Worm (Caenorhabditis elegans) whole organism, young adult: ENCODE data around the gene Y43F8B.3.
"Not testable (repeated sequence)": the region's sequence is repeated elsewhere in the genome, so short reads cannot be mapped to it uniquely, and the experiment has no call there.

Experiments
- B0035.1 ChIP-seq: sonication (generic microtip); optimal IDR thresholded peaks from 2 replicates; lab custom pipeline; 2016; ENCODE audit warnings: missing genetic modification characterization, mild to moderate bottlenecking, missing compliant biosample characterization, missing genotype, missing genetic modification reagents
- B0261.1 ChIP-seq: sonication (generic microtip); optimal IDR thresholded peaks from 2 replicates; lab custom pipeline; 2016; ENCODE audit warnings: mild to moderate bottlenecking, missing genetic modification characterization, moderate library complexity, missing compliant biosample characterization
- C06A6.2 ChIP-seq: fragments of 200-800 bp; sonication (Bioruptor generic); conservative IDR thresholded peaks from 2 replicates; pipeline ENCODE4 v1.3.6; 2022; ENCODE audit warnings: missing genetic modification characterization, missing compliant biosample characterization
- F22D6.2 ChIP-seq: sonication (generic microtip); optimal IDR thresholded peaks from 2 replicates; lab custom pipeline; 2016; ENCODE audit warnings: mild to moderate bottlenecking, missing genetic modification characterization, missing compliant biosample characterization
- F33H1.4 ChIP-seq: fragments of 200-800 bp; sonication (Bioruptor generic); IDR thresholded peaks from 2 replicates; pipeline ENCODE4 v1.3.6; 2022; ENCODE audit warnings: missing genetic modification reagents, missing genetic modification characterization, missing compliant biosample characterization
- F39B2.1 ChIP-seq: fragments of 200-800 bp; sonication (Bioruptor generic); IDR thresholded peaks from 2 replicates; pipeline ENCODE4 v1.3.6; 2022; ENCODE audit warnings: missing genetic modification reagents, missing genetic modification characterization, missing compliant biosample characterization
- F49E8.2 ChIP-seq: sonication (generic microtip); optimal IDR thresholded peaks from 3 replicates; lab custom pipeline; 2017; ENCODE audit warnings: missing genetic modification characterization, mild to moderate bottlenecking, missing compliant biosample characterization, antibody characterized with exemption, moderate library complexity; ENCODE audit not compliant: insufficient read depth
- F55B11.4 ChIP-seq: sonication (generic microtip); optimal IDR thresholded peaks from 2 replicates; lab custom pipeline; 2016; ENCODE audit warnings: missing compliant biosample characterization, missing genetic modification characterization, borderline replicate concordance; ENCODE audit not compliant: insufficient read depth
- K12H6.12 ChIP-seq: fragments of 200-800 bp; sonication (Bioruptor generic); optimal IDR thresholded peaks from 2 replicates; lab custom pipeline; 2018; ENCODE audit warnings: mild to moderate bottlenecking, missing genetic modification characterization, missing compliant biosample characterization
- T26A5.8 ChIP-seq: sonication (generic microtip); optimal IDR thresholded peaks from 2 replicates; lab custom pipeline; 2016; ENCODE audit warnings: missing genetic modification characterization, missing compliant biosample characterization
- Y53F4B.3 ChIP-seq: fragments of 200-800 bp; sonication (Bioruptor generic); IDR thresholded peaks from 2 replicates; pipeline ENCODE4 v1.3.6; 2022; ENCODE audit warnings: missing genetic modification reagents, missing genetic modification characterization, missing compliant biosample characterization
- Y53G8AR.9 ChIP-seq: fragments of 200-800 bp; sonication (Bioruptor generic); conservative IDR thresholded peaks from 2 replicates; pipeline ENCODE4 v1.3.6; 2022; ENCODE audit warnings: missing genetic modification reagents, missing genetic modification characterization, missing compliant biosample characterization
- atf-7 ChIP-seq: sonication (generic microtip); optimal IDR thresholded peaks from 2 replicates; lab custom pipeline; 2017; ENCODE audit warnings: mild to moderate bottlenecking, missing genetic modification characterization, missing compliant biosample characterization
- cebp-1 ChIP-seq, 2 experiments: fragments of 200-800 bp in 1 of 2; sonication (Bioruptor generic) in 1 of 2; sonication (generic microtip) in 1 of 2; IDR thresholded peaks in 1 of 2; optimal IDR thresholded peaks in 1 of 2; 2 replicates each; pipeline versions ENCODE4 v1.3.6 to Lab custom; 2017 to 2022; ENCODE audit warnings: missing compliant biosample characterization in 2 of 2, missing genetic modification characterization in 2 of 2, mild to moderate bottlenecking in 1 of 2, missing genetic modification reagents in 1 of 2, moderate library complexity in 1 of 2
- ceh-91 ChIP-seq: fragments of 200-800 bp; sonication (Bioruptor generic); IDR thresholded peaks from 2 replicates; pipeline ENCODE4 v1.3.6; 2022; ENCODE audit warnings: missing genetic modification reagents, missing genetic modification characterization, missing compliant biosample characterization
- dox-1 ChIP-seq: fragments of 200-800 bp; sonication (Bioruptor generic); IDR thresholded peaks from 2 replicates; pipeline ENCODE4 v1.3.6; 2022; ENCODE audit warnings: missing genetic modification reagents, missing genetic modification characterization, missing compliant biosample characterization
- efl-1 ChIP-seq: fragments of 150-350 bp; optimal IDR thresholded peaks from 2 replicates; lab custom pipeline; 2014; ENCODE audit warnings: missing biosample characterization, missing genetic modification reagents, missing genetic modification characterization
- him-1 ChIP-seq: sonication (generic microtip); optimal IDR thresholded peaks from 2 replicates; lab custom pipeline; 2016; ENCODE audit warnings: missing genotype, missing genetic modification reagents, missing genetic modification characterization, missing compliant biosample characterization
- hlh-12 ChIP-seq: sonication (generic microtip); optimal IDR thresholded peaks from 2 replicates; lab custom pipeline; 2016; ENCODE audit warnings: missing genetic modification characterization, missing compliant biosample characterization
- hlh-26 ChIP-seq: fragments of 200-800 bp; sonication (Bioruptor generic); conservative IDR thresholded peaks from 2 replicates; pipeline ENCODE4 v1.3.6; 2022; ENCODE audit warnings: missing genetic modification reagents, missing genetic modification characterization, missing compliant biosample characterization
- hmg-1.2 ChIP-seq: fragments of 200-800 bp; sonication (Bioruptor generic); IDR thresholded peaks from 2 replicates; pipeline ENCODE4 v1.3.6; 2022; ENCODE audit warnings: missing genetic modification reagents, missing genetic modification characterization, missing compliant biosample characterization
- hrde-1 ChIP-seq: sonication (generic microtip); optimal IDR thresholded peaks from 2 replicates; lab custom pipeline; 2016; ENCODE audit warnings: missing genetic modification characterization, mild to moderate bottlenecking, missing compliant biosample characterization, moderate library complexity, missing genotype, missing genetic modification reagents, borderline replicate concordance
- lsl-1 ChIP-seq: fragments of 200-800 bp; sonication (Bioruptor generic); optimal IDR thresholded peaks from 2 replicates; lab custom pipeline; 2018; ENCODE audit warnings: mild to moderate bottlenecking, missing genetic modification characterization, moderate library complexity, missing compliant biosample characterization
- madf-3 ChIP-seq: fragments of 200-800 bp; sonication (Bioruptor generic); IDR thresholded peaks from 2 replicates; pipeline ENCODE4 v1.3.6; 2022; ENCODE audit warnings: missing genetic modification reagents, missing genetic modification characterization, missing compliant biosample characterization
- madf-8 ChIP-seq: fragments of 200-800 bp; sonication (Bioruptor generic); conservative IDR thresholded peaks from 2 replicates; pipeline ENCODE4 v1.3.6; 2022; ENCODE audit warnings: missing genetic modification reagents, missing genetic modification characterization, missing compliant biosample characterization
- mcd-1 ChIP-seq: fragments of 200-800 bp; sonication (Bioruptor generic); IDR thresholded peaks from 2 replicates; pipeline ENCODE4 v1.3.6; 2022; ENCODE audit warnings: missing genetic modification reagents, missing genetic modification characterization, missing compliant biosample characterization
- nhr-80 ChIP-seq: sonication (generic microtip); optimal IDR thresholded peaks from 2 replicates; lab custom pipeline; 2016; ENCODE audit warnings: missing genetic modification characterization, missing compliant biosample characterization
- nhr-90 ChIP-seq: sonication (generic microtip); optimal IDR thresholded peaks from 2 replicates; lab custom pipeline; 2016; ENCODE audit warnings: missing genotype, mild to moderate bottlenecking, missing genetic modification characterization, missing compliant biosample characterization
- rpc-1 ChIP-seq, 2 experiments: fragments of 150-350 bp in 1 of 2; sonication (generic microtip) in 1 of 2; optimal IDR thresholded peaks; 2 replicates each; lab custom pipeline; 2014 to 2018; ENCODE audit warnings: missing biosample characterization in 1 of 2, missing genetic modification characterization in 1 of 2, missing genetic modification reagents in 1 of 2, missing genotype in 1 of 2
- snpc-3.4 ChIP-seq: sonication (generic microtip); optimal IDR thresholded peaks from 2 replicates; lab custom pipeline; 2017; ENCODE audit warnings: missing genetic modification characterization, mild to moderate bottlenecking, missing compliant biosample characterization, antibody characterized with exemption, moderate library complexity, missing genotype, missing genetic modification reagents
- snpc-4 ChIP-seq, 5 experiments: fragments of 150-350 bp in 1 of 5; sonication (generic microtip) in 4 of 5; optimal IDR thresholded peaks; 2 replicates each; lab custom pipeline; 2014 to 2018; ENCODE audit warnings: missing genetic modification characterization in 5 of 5, missing biosample characterization in 3 of 5, antibody characterized with exemption in 2 of 5, mild to moderate bottlenecking in 2 of 5, missing compliant biosample characterization in 2 of 5, missing genotype in 2 of 5, moderate library complexity in 2 of 5, missing genetic modification reagents in 1 of 5
- unc-130 ChIP-seq: sonication (generic microtip); optimal IDR thresholded peaks from 2 replicates; lab custom pipeline; 2016; ENCODE audit warnings: missing genetic modification reagents, missing genetic modification characterization, missing compliant biosample characterization
- ztf-28 ChIP-seq: fragments of 200-800 bp; sonication (Bioruptor generic); IDR thresholded peaks from 2 replicates; pipeline ENCODE4 v1.3.6; 2022; ENCODE audit warnings: missing genetic modification reagents, missing genetic modification characterization, missing compliant biosample characterization
- ztf-6 ChIP-seq: fragments of 200-800 bp; sonication (Bioruptor generic); IDR thresholded peaks from 2 replicates; pipeline ENCODE4 v1.3.6; 2022; ENCODE audit warnings: missing genetic modification reagents, missing genetic modification characterization, missing compliant biosample characterization

The Y43F8B.3 gene

DNA sequence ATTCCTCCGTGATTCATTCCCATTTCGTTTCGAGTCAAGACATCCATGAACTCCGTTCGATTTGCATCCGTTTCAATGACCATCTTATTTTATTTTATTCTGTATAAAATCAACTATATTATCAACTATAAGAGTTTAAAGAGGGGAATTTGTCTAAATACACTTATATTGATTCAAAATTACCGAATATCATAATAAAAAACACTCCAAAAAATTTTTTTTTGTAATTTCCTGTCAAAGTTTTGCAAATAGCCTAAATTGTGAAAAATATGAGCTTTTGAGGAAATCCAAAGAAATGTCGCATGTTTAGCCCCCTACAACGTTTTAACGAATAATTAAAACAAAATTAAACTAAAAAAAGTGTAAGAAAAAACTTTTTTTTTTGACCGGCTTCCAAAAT is 40.9 kb upstream of the Y43F8B.3 start, which contains the start of gene Y43F8B.15:
Y43F8B.15 (minus strand) TSS at position 101 of the 400 bp plus-strand sequence.
- TF ChIP-seq hrde-1 (tag; lab: Kevin White, UChicago) (no peak), hmg-1.2 (GFP tag; lab: Robert Waterston, UW) (no peak), ztf-28 (no peak), ceh-91 (no peak), B0035.1 (tag; lab: Kevin White, UChicago) (no peak), hlh-12 (no peak), F39B2.1 (no peak), dox-1 (GFP tag; lab: Robert Waterston, UW) (no peak), hlh-26 (GFP tag; lab: Robert Waterston, UW) (no peak), madf-8 (GFP tag; lab: Robert Waterston, UW) (no peak), rpc-1 (optimal IDR thresholded peaks at IDR 0.05; lab: Kevin White, UChicago) (no peak), rpc-1 (tag; optimal IDR thresholded peaks at IDR 0.05; lab: Kevin White, UChicago) (no peak), unc-130 (GFP tag; lab: Kevin White, UChicago) (no peak), him-1 (tag; lab: Kevin White, UChicago) (no peak)

DNA sequence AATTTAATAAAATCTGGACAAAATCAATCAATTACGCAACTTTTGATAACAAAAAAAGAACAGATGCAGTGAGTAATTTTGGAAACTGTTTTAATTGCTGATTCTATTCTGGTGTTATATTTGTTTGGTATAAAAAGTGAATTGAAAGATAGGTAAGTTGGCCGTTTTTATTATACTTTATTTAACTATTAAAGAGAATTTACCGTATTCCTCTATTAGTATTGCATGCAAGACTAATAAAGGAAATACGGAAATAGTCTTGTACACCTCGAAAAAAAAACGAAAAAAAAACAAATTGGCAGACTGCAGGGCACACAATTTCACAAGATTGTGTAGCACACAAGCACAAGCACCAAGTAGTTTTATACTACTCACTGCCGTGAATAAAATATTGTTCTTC is 40.3 kb upstream of the Y43F8B.3 start, which contains the start of gene Y43F8B.25:
Y43F8B.25 (plus strand) TSS at position 301 of the 400 bp plus-strand sequence.
- no peak for TF ChIP-seq C06A6.2 (GFP tag; lab: Robert Waterston, UW)
- no peak for TF ChIP-seq Y53G8AR.9 (GFP tag; lab: Robert Waterston, UW)
- no peak for TF ChIP-seq F49E8.2 (tag; lab: Kevin White, UChicago)
- TF ChIP-seq B0261.1 (tag; lab: Kevin White, UChicago) = no peak
- no peak for TF ChIP-seq mcd-1
- TF ChIP-seq lsl-1 (GFP tag; lab: Kevin White, UChicago) = no peak
- no peak for TF ChIP-seq F55B11.4 (tag; lab: Kevin White, UChicago)
- TF ChIP-seq, all 124 proteins: peak for 0

DNA sequence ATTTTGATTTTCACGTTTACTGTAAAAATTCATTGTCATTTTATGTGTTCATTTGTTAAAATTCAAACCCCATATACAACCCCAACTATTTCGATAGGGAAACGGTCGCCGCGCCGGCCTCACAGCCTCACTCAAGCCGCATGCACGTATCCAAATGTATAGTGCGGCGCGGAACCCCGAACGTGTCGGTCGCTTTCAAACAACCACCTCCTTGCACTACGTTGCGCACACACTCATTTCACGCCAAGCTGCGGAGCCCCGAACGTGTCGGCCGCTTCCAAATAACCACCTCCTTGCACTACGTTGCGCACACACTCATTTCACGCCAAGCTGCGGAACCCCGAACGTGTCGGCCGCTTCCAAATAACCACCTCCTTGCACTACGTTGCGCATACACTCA is 36.1 kb upstream of the Y43F8B.3 start:
- not testable (repeated sequence) for TF ChIP-seq snpc-4 (GFP tag; optimal IDR thresholded peaks at IDR 0.05; lab: Kevin White, UChicago)
- peak in 2 of 4 experiments; percentile 57 to 82 for TF ChIP-seq snpc-4 (tag; optimal IDR thresholded peaks at IDR 0.05; lab: Kevin White, UChicago)

DNA sequence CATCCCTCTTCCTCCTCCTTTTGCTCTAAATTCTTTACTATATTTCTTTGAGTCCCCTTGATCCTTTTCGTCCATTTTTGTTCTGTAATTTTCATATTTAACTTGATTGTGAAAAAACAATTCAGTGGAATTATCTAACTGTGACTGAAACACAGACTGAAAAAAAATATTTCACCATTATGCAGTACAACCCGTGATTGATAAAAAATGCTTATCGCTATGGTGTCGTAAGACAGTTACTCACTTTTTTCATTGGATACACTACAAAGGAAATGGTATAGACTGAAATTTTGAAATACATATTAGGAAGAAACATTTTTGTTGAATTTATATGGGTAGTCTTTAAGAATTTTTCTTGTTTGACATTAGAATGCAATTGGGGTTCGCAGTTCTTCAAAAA is 35.3 kb upstream of the Y43F8B.3 start, which contains the start of gene Y43F8B.23:
Y43F8B.23 (minus strand) TSS at position 75 of the 400 bp plus-strand sequence.
- TF ChIP-seq madf-3 (no peak), nhr-90 (tag; lab: Kevin White, UChicago) (no peak), K12H6.12 (tag; lab: Kevin White, UChicago) (no peak), nhr-80 (tag; lab: Kevin White, UChicago) (peak; percentile 77), Y53F4B.3 (GFP tag; lab: Robert Waterston, UW) (no peak), F33H1.4 (GFP tag; lab: Robert Waterston, UW) (no peak), atf-7 (tag; lab: Kevin White, UChicago) (no peak), F22D6.2 (tag; lab: Kevin White, UChicago) (no peak), snpc-3.4 (tag; lab: Kevin White, UChicago) (no peak), T26A5.8 (tag; lab: Kevin White, UChicago) (no peak), efl-1 (GFP tag; lab: Kevin White, UChicago) (no peak), ztf-6 (no peak), cebp-1 (GFP tag; IDR thresholded peaks at IDR 0.05; lab: Robert Waterston, UW) (peak; percentile 31; the same call in 1 of the 2 replicates), cebp-1 (tag; optimal IDR thresholded peaks at IDR 0.05; lab: Kevin White, UChicago) (peak; percentile 41)
